Worm (Caenorhabditis elegans) whole organism, L2 larva: ENCODE results near the gene msp-64.

Experiments used
- Y55F3AM.14 ChIP-seq: fragments of 200-800 bp; sonication (Bioruptor generic); optimal IDR thresholded peaks from 2 replicates; lab custom pipeline; 2018; ENCODE audit warnings: mild to moderate bottlenecking, missing genetic modification characterization, missing compliant biosample characterization
- aly-2 ChIP-seq: fragments of 150-350 bp; optimal IDR thresholded peaks from 2 replicates; lab custom pipeline; 2014; ENCODE audit warnings: missing biosample characterization, missing genetic modification characterization
- ama-1 ChIP-seq: fragments of 150-350 bp; optimal IDR thresholded peaks from 2 replicates; lab custom pipeline; 2018; ENCODE audit warnings: inconsistent platforms
- ceh-16 ChIP-seq: fragments of 150-350 bp; optimal IDR thresholded peaks from 2 replicates; lab custom pipeline; 2014; ENCODE audit warnings: missing biosample characterization, missing genetic modification characterization
- ceh-82 ChIP-seq: fragments of 150-350 bp; optimal IDR thresholded peaks from 2 replicates; lab custom pipeline; 2014; ENCODE audit warnings: missing biosample characterization, missing genetic modification characterization
- dmd-4 ChIP-seq: sonication (generic microtip); optimal IDR thresholded peaks from 2 replicates; lab custom pipeline; 2017; ENCODE audit warnings: missing biosample characterization, missing genetic modification characterization
- egl-27 ChIP-seq: sonication (generic microtip); optimal IDR thresholded peaks from 3 replicates; lab custom pipeline; 2017; ENCODE audit warnings: missing biosample characterization, missing genetic modification reagents, missing genetic modification characterization
- elt-1 ChIP-seq: fragments of 150-350 bp; optimal IDR thresholded peaks from 2 replicates; lab custom pipeline; 2014; ENCODE audit warnings: missing biosample characterization, missing genetic modification characterization
- gmeb-1 ChIP-seq: fragments of 150-350 bp; optimal IDR thresholded peaks from 2 replicates; lab custom pipeline; 2014; ENCODE audit warnings: missing biosample characterization, missing genetic modification characterization
- lin-11 ChIP-seq: fragments of 150-350 bp; sonication (generic microtip); optimal IDR thresholded peaks from 2 replicates; lab custom pipeline; 2014; ENCODE audit warnings: missing biosample characterization, missing genetic modification characterization, inconsistent platforms, mixed read lengths
- lin-39 ChIP-seq: fragments of 150-350 bp; optimal IDR thresholded peaks from 2 replicates; lab custom pipeline; 2014; ENCODE audit warnings: missing biosample characterization, missing genetic modification reagents, missing genetic modification characterization
- mab-5 ChIP-seq: fragments of 150-350 bp; optimal IDR thresholded peaks from 2 replicates; lab custom pipeline; 2014; ENCODE audit warnings: missing biosample characterization, missing genetic modification characterization
- mdl-1 ChIP-seq, 2 experiments: fragments of 150-350 bp in 1 of 2; sonication (generic microtip) in 1 of 2; optimal IDR thresholded peaks; 2 replicates each; lab custom pipeline; 2017; ENCODE audit warnings: missing biosample characterization in 2 of 2, missing genetic modification characterization in 2 of 2
- nhr-12 ChIP-seq: fragments of 150-350 bp; optimal IDR thresholded peaks from 2 replicates; lab custom pipeline; 2014; ENCODE audit warnings: missing biosample characterization, missing genetic modification characterization
- nhr-129 ChIP-seq: fragments of 150-350 bp; optimal IDR thresholded peaks from 2 replicates; lab custom pipeline; 2014; ENCODE audit warnings: missing biosample characterization, missing genetic modification characterization
- nhr-25 ChIP-seq: fragments of 150-350 bp; sonication (generic microtip); optimal IDR thresholded peaks from 3 replicates; lab custom pipeline; 2014; ENCODE audit warnings: missing biosample characterization, missing genetic modification characterization
- peb-1 ChIP-seq: fragments of 150-350 bp; optimal IDR thresholded peaks from 2 replicates; lab custom pipeline; 2014; ENCODE audit warnings: missing biosample characterization, missing genetic modification characterization
- sma-9 ChIP-seq, 2 experiments: fragments of 150-350 bp in 1 of 2; sonication (generic microtip) in 1 of 2; optimal IDR thresholded peaks; 2 replicates each; lab custom pipeline; 2014 to 2016; ENCODE audit warnings: missing genetic modification characterization in 2 of 2, mild to moderate bottlenecking in 1 of 2, missing biosample characterization in 1 of 2, missing compliant biosample characterization in 1 of 2, missing genetic modification reagents in 1 of 2, moderate library complexity in 1 of 2
- snpc-4 ChIP-seq: fragments of 150-350 bp; optimal IDR thresholded peaks from 2 replicates; lab custom pipeline; 2014; ENCODE audit warnings: missing biosample characterization, missing genetic modification characterization
- ztf-11 ChIP-seq: sonication (generic microtip); optimal IDR thresholded peaks from 2 replicates; lab custom pipeline; 2017; ENCODE audit warnings: missing biosample characterization, missing genetic modification characterization

msp-64 gene

DNA sequence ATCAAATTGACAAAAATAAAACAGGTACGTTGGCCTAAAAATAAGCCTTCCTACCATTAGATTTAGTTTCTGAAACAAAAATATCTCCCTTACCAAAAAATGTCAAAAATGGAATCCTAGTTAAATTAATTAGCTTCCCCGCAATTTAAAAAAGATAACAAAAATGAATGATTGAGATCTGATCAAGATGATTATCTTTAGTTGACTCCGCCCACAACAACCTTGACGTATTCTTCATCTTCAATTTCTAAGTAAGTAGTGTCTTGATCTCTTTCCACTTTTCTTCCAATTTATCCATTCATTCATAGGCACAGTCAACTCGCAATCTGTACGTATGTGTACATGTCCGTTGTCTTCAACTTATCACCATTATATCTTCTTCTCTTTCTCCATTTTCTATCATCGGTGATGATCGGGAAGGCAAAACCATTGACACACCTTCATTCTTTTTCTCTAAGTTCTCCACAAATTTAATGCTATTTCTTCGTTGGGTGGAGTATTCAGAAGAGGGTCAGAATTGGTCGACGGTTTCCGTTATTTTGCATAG lies 41.8 kb downstream of the msp-64 start:
- no peak for TF ChIP-seq mab-5 (tag; lab: Kevin White, UChicago)
- no peak for TF ChIP-seq mdl-1 (tag; optimal IDR thresholded peaks at IDR 0.05; lab: Kevin White, UChicago)
- no peak for TF ChIP-seq peb-1 (tag; lab: Kevin White, UChicago)
- no peak for TF ChIP-seq lin-39
- no peak for TF ChIP-seq dmd-4 (tag; lab: Kevin White, UChicago)
- TF ChIP-seq ceh-16 (tag; lab: Kevin White, UChicago): peak; percentile 19
- TF ChIP-seq nhr-129 (tag; lab: Kevin White, UChicago): no peak
- TF ChIP-seq ama-1 (lab: Kevin White, UChicago): no peak
- TF ChIP-seq egl-27: no peak
- TF ChIP-seq nhr-25 (tag; lab: Kevin White, UChicago): peak; percentile 0
- TF ChIP-seq ztf-11 (tag; lab: Kevin White, UChicago): no peak
- TF ChIP-seq nhr-12: no peak
- TF ChIP-seq sma-9 (GFP tag; optimal IDR thresholded peaks at IDR 0.05; lab: Kevin White, UChicago): peak; percentile 43
- TF ChIP-seq sma-9 (tag; optimal IDR thresholded peaks at IDR 0.05; lab: Kevin White, UChicago): no peak
- TF ChIP-seq lin-11 (tag; lab: Kevin White, UChicago): no peak
- no peak for TF ChIP-seq gmeb-1
- TF ChIP-seq aly-2 (tag; lab: Kevin White, UChicago): no peak
- no peak for TF ChIP-seq ceh-82 (tag; lab: Kevin White, UChicago)
- peak; percentile 8 for TF ChIP-seq elt-1
- TF ChIP-seq snpc-4 (tag; lab: Kevin White, UChicago): no peak
- TF ChIP-seq Y55F3AM.14 (GFP tag; lab: Kevin White, UChicago): no peak
- TF ChIP-seq, all 48 proteins: peak for 4

DNA sequence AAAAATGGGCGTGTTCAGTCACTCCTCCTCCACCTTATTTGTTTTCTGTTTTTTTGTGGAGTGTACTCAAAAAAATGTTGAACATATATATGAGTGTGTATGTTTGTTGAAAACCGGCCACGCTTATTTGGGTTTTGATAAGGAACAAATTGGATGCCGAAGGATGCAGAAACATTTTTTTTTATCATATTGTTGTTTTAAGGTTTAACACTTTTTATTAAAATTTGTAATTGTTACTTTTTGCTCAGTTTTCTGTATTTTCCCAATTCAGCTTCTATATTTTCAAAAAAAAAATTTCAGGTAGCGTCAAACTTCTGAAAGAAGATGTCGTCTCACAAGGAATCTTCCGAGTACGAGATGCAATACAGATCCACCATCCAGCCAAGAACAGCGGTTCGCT lies 44.8 kb downstream of the msp-64 start, which contains the start of gene ifb-1:
Gene ifb-1, plus strand, starts transcription at position 301 of the 400 bp plus-strand sequence.
- TF ChIP-seq snpc-4 (tag; lab: Kevin White, UChicago) (no peak), ama-1 (lab: Kevin White, UChicago) (no peak), gmeb-1 (no peak), mdl-1 (tag; optimal IDR thresholded peaks at IDR 0.05; lab: Kevin White, UChicago) (no peak)
